Worm (Caenorhabditis elegans): Measurements from ENCODE around the gene F21A3.4.

DNA sequence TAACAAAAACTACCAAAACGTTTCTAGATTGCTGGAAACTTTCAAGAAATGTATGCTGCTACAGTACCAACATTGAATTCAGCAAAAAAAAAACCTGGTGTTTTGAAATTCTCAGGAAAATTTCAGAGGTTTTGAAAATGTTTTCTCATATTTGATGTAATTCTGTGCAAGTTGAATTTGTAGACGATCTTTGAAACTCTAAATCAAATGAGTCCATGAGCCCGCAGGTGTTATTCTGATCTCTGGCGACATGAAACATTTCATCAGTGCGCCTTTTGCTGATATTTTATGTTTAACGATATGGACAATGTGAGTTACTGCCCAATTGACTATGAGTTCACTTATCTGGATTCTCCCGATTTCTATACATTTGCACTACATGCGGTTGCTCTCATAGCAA lies 42.7 kb upstream of the F21A3.4 start, which contains the start of gene srh-218:
- TF ChIP-seq mef-2 (tag; optimal IDR thresholded peaks at IDR 0.05), result no peak
- no peak for TF ChIP-seq ceh-82 (tag; optimal IDR thresholded peaks at IDR 0.05)
- TF ChIP-seq elt-3 (tag; optimal IDR thresholded peaks at IDR 0.05), result no peak
